Fruit fly (Drosophila melanogaster): ENCODE results near the gene CG33689.

Gene CG33689

dm6 chr3L:16228659-16229205, 28.7 kb downstream of the CG33689 start, which contains the start of gene Tmx3 (continued):
- TF ChIP-seq TFAM (GFP tag; optimal IDR thresholded peaks at IDR 0.05) (no peak), Gsc (GFP tag; IDR thresholded peaks at IDR 0.05) (no peak), bsh (GFP tag; optimal IDR thresholded peaks at IDR 0.05) (peak in 1 of 2 experiments; percentile 90), CG1792 (GFP tag; optimal IDR thresholded peaks at IDR 0.05) (peak; percentile 12), CG1647 (GFP tag; optimal IDR thresholded peaks at IDR 0.05) (peak; percentile 39), CG34224 (GFP tag; IDR thresholded peaks at IDR 0.05; ENCODE audit: partially characterized antibody) (no peak), kah (GFP tag; optimal IDR thresholded peaks at IDR 0.05) (peak; percentile 66), bbx (GFP tag; IDR thresholded peaks at IDR 0.05; ENCODE audit: partially characterized antibody) (no peak), CG8944 (GFP tag; optimal IDR thresholded peaks at IDR 0.05) (peak; percentile 62), CG18619 (GFP tag; optimal IDR thresholded peaks at IDR 0.05) (peak; percentile 84), wdn (GFP tag; IDR thresholded peaks at IDR 0.05) (peak; percentile 88), tap (tag; optimal IDR thresholded peaks at IDR 0.05) (peak; percentile 77), dmrt11E (tag; optimal IDR thresholded peaks at IDR 0.05) (peak; percentile 89), CG16813 (GFP tag; IDR thresholded peaks at IDR 0.05; ENCODE audit: partially characterized antibody) (no peak), rib (GFP tag; IDR thresholded peaks at IDR 0.05) (peak; percentile 92), GATAe (GFP tag; conservative IDR thresholded peaks at IDR 0.05) (peak; percentile 42), Aef1 (GFP tag; IDR thresholded peaks at IDR 0.05) (peak; percentile 90), Doc3 (GFP tag; IDR thresholded peaks at IDR 0.05; ENCODE audit: partially characterized antibody) (no peak), CTCF (GFP tag; optimal IDR thresholded peaks at IDR 0.05) (no peak), Usf (GFP tag; optimal IDR thresholded peaks at IDR 0.05) (peak; percentile 81), insv (GFP tag; optimal IDR thresholded peaks at IDR 0.05) (peak in 1 of 2 experiments; percentile 58), CG7963 (GFP tag; IDR thresholded peaks at IDR 0.05; ENCODE audit: partially characterized antibody) (no peak), run (tag; optimal IDR thresholded peaks at IDR 0.05) (peak; percentile 30), CG9797 (GFP tag; optimal IDR thresholded peaks at IDR 0.05) (peak; percentile 38), mld (GFP tag; IDR thresholded peaks at IDR 0.05; ENCODE audit: partially characterized antibody) (no peak), CG12104 (GFP tag; optimal IDR thresholded peaks at IDR 0.05) (peak; percentile 76), tio (GFP tag; optimal IDR thresholded peaks at IDR 0.05) (peak; percentile 91), slp2 (GFP tag; optimal IDR thresholded peaks at IDR 0.05) (peak; percentile 32), zen2 (GFP tag; IDR thresholded peaks at IDR 0.05; ENCODE audit: partially characterized antibody) (no peak), ssp (GFP tag; IDR thresholded peaks at IDR 0.05) (peak; percentile 88), crol (GFP tag; IDR thresholded peaks at IDR 0.05) (0 out of 2 replicates have a peak, but pooled peaks have one; percentile 20), Nf-YA (GFP tag; IDR thresholded peaks at IDR 0.05) (peak; percentile 81), dysf (GFP tag; IDR thresholded peaks at IDR 0.05) (peak; percentile 92; the same call in 2 of the 3 replicates), C15 (GFP tag; IDR thresholded peaks at IDR 0.05) (peak; percentile 76; the same call in 2 of the 3 replicates), CG15011 (GFP tag; optimal IDR thresholded peaks at IDR 0.05) (peak; percentile 54), exex (tag; optimal IDR thresholded peaks at IDR 0.05) (no peak), Doc2 (GFP tag; IDR thresholded peaks at IDR 0.05) (no peak), CG14710 (tag; optimal IDR thresholded peaks at IDR 0.05) (peak; percentile 93), stwl (tag; optimal IDR thresholded peaks at IDR 0.05) (peak; percentile 81), CG11695 (GFP tag; IDR thresholded peaks at IDR 0.05) (peak; percentile 88), dmrt99B (tag; optimal IDR thresholded peaks at IDR 0.05) (no peak), Sin3A (optimal IDR thresholded peaks at IDR 0.05) (no peak), CG16863 (GFP tag; optimal IDR thresholded peaks at IDR 0.05) (peak; percentile 24), CG11247 (GFP tag; IDR thresholded peaks at IDR 0.05) (peak; percentile 95), amos (GFP tag; IDR thresholded peaks at IDR 0.05; ENCODE audit: partially characterized antibody) (no peak), fd96Cb (tag; optimal IDR thresholded peaks at IDR 0.05) (peak; percentile 89), CG8478 (optimal IDR thresholded peaks at IDR 0.05) (no peak), CG31388 (GFP tag; optimal IDR thresholded peaks at IDR 0.05) (peak; percentile 29), CG9876 (GFP tag; optimal IDR thresholded peaks at IDR 0.05) (no peak), Tbp (GFP tag; optimal IDR thresholded peaks at IDR 0.05) (no peak), kay (GFP tag; optimal IDR thresholded peaks at IDR 0.05) (peak; percentile 76)
